Worm (Caenorhabditis elegans): ENCODE data around the gene C48B4.9.

Gene C48B4.9

DNA sequence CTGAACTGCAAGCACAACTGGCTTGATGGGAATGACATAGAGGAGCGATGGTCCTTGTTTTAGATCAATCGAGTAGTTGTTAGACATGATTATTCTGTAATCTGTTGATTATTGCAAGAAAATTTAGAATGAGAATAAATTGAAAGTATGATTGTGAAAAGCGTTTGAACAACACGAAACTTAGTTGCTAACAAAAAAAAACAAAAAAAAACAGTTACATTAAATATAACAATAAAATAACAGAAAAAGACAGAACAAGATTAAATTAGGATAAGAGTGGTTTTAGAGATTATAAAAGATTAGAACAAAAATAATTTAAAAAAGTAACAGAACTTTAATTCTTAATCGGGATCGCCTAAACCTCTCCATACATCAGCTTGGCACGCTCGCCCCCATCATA, at the start of gene C48B4.9:
Gene C48B4.9 (minus strand): TSS at position 101 of the 400 bp plus-strand sequence.
- TF ChIP-seq him-1 (tag; optimal IDR thresholded peaks at IDR 0.05), result no peak
- TF ChIP-seq dao-5 (tag; optimal IDR thresholded peaks at IDR 0.05), result no peak
- no peak for TF ChIP-seq W03F9.2 (tag; optimal IDR thresholded peaks at IDR 0.05)

- TF ChIP-seq him-1 (tag; optimal IDR thresholded peaks at IDR 0.05), result no peak
- TF ChIP-seq W03F9.2 (tag; optimal IDR thresholded peaks at IDR 0.05), result no peak
- TF ChIP-seq dao-5 (tag; optimal IDR thresholded peaks at IDR 0.05), result no peak
Observed at ce11 chrIII:9612097-9612496, 49.0 kb upstream of the C48B4.9 start, which contains the start of gene bbs-4. bbs-4 (minus strand) TSS chrIII:9612197.

DNA sequence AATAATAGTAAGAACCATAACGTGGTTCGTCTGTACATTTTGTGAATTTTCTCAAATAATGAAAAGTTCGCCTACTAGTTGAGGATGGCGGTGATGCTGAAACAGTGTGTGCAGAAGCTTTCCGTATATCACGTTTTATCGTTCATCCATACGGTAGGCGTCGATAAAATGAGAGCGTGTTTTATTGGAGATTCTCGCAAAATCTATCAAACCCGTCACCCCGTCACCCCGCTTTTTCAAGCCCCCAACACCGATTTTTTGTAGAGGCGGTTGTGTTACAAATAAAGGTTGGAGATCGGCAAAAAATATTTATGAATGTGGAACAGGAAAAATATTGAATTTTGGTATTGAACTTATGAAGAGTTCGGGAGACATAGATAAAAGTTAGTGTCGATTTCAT, 45.5 kb upstream of the C48B4.9 start, which contains the start of gene clec-161:
Gene clec-161 (minus strand): TSS at position 101 of the 400 bp plus-strand sequence.
- TF ChIP-seq him-1 (tag; optimal IDR thresholded peaks at IDR 0.05), result no peak
- TF ChIP-seq W03F9.2 (tag; optimal IDR thresholded peaks at IDR 0.05), result no peak

DNA sequence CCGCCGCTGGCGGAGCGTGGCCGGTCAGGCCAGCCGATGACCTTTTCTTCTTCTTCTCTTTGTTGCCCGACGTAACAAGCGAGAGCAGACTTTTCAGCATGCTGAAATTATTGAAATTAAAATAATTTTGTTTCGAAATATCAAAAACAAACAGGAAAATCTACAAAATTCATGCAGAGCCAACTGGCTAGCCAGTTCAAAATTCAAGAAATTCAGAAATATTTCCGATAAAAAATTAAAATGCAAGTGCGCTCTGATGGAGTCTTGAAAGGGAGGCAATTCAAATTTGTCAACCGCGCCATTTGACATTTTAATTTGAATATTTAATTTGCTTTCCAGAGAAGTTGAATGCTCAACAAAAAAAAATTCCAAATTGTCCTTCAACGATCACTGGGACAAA, 37.5 kb upstream of the C48B4.9 start, which contains the start of gene F58A4.2:
Gene F58A4.2 (minus strand): TSS at position 101 of the 400 bp plus-strand sequence.
- TF ChIP-seq W03F9.2 (tag; optimal IDR thresholded peaks at IDR 0.05) (no peak), dao-5 (tag; optimal IDR thresholded peaks at IDR 0.05) (no peak), him-1 (tag; optimal IDR thresholded peaks at IDR 0.05) (no peak)

ce11 chrIII:9598168-9598567, 35.0 kb upstream of the C48B4.9 start, which contains the start of gene F58A4.1:
F58A4.1 (plus strand) TSS chrIII:9598468.
- TF ChIP-seq W03F9.2 (tag; optimal IDR thresholded peaks at IDR 0.05) (no peak), him-1 (tag; optimal IDR thresholded peaks at IDR 0.05) (no peak), dao-5 (tag; optimal IDR thresholded peaks at IDR 0.05) (no peak)

ce11 chrIII:9597044-9597443, 33.9 kb upstream of the C48B4.9 start, which contains the start of gene C48B4.12:
C48B4.12 (plus strand) TSS chrIII:9597344.
- TF ChIP-seq dao-5 (tag; optimal IDR thresholded peaks at IDR 0.05), result no peak
- TF ChIP-seq W03F9.2 (tag; optimal IDR thresholded peaks at IDR 0.05), result no peak
- TF ChIP-seq him-1 (tag; optimal IDR thresholded peaks at IDR 0.05), result no peak

- no peak for TF ChIP-seq dao-5 (tag; optimal IDR thresholded peaks at IDR 0.05)
- no peak for TF ChIP-seq W03F9.2 (tag; optimal IDR thresholded peaks at IDR 0.05)
- no peak for TF ChIP-seq him-1 (tag; optimal IDR thresholded peaks at IDR 0.05)
Observed at ce11 chrIII:9595563-9595962, 32.4 kb upstream of the C48B4.9 start, which contains the start of gene rom-2. rom-2 (minus strand) TSS chrIII:9595663.

DNA sequence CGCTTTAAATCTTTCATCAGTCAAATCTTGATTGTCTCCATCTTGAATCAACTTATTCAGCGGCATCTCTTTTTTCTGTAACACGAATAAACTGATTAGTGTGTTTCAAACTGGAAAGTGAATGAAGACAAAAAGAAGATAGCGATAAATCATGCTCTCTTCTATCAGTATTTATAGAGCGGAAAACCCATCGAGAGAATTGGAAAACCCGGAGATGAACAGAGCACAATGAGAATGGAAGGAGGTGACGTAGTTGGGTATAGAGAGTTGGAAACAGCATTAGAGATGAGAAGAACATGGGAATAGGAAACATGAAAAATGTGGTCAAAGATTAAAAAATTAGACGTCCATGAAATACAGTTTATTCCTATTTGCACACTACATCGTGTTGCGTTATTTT, 29.0 kb upstream of the C48B4.9 start, which contains the start of gene acox-1.5:
Gene acox-1.5 (minus strand): TSS at position 75 of the 400 bp plus-strand sequence.
- TF ChIP-seq him-1 (tag; optimal IDR thresholded peaks at IDR 0.05) (no peak), dao-5 (tag; optimal IDR thresholded peaks at IDR 0.05) (no peak), W03F9.2 (tag; optimal IDR thresholded peaks at IDR 0.05) (no peak)

- TF ChIP-seq W03F9.2 (tag; optimal IDR thresholded peaks at IDR 0.05), result no peak
- no peak for TF ChIP-seq dao-5 (tag; optimal IDR thresholded peaks at IDR 0.05)
- TF ChIP-seq him-1 (tag; optimal IDR thresholded peaks at IDR 0.05), result no peak
Observed at ce11 chrIII:9590212-9590611, 27.1 kb upstream of the C48B4.9 start.

DNA sequence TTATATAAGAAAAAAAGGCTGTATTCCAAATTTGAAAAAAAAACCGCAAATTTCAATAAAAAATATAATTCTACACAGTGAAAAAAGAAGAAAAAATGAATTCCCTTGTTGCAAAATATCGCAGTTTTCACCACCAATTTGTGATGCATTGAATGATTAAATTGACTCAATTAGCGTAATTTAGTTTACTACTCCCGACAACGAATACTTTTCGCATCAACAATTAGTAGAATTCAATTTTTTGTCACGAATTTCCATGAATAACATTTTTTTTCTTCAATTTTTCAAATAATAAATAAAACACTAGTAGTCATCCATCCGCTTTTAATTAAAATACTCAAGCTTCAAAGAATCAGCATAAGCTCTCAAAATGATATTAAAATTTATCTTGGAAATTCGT, 22.2 kb upstream of the C48B4.9 start:
- TF ChIP-seq W03F9.2 (tag; optimal IDR thresholded peaks at IDR 0.05), result no peak
- TF ChIP-seq dao-5 (tag; optimal IDR thresholded peaks at IDR 0.05), result no peak
- no peak for TF ChIP-seq him-1 (tag; optimal IDR thresholded peaks at IDR 0.05)

ce11 chrIII:9583224-9583623, 20.1 kb upstream of the C48B4.9 start:
- TF ChIP-seq dao-5 (tag; optimal IDR thresholded peaks at IDR 0.05), result no peak
- no peak for TF ChIP-seq him-1 (tag; optimal IDR thresholded peaks at IDR 0.05)
- TF ChIP-seq W03F9.2 (tag; optimal IDR thresholded peaks at IDR 0.05), result no peak

- TF ChIP-seq him-1 (tag; optimal IDR thresholded peaks at IDR 0.05) (no peak), dao-5 (tag; optimal IDR thresholded peaks at IDR 0.05) (no peak), W03F9.2 (tag; optimal IDR thresholded peaks at IDR 0.05) (no peak)
Observed at ce11 chrIII:9582240-9582639, 19.1 kb upstream of the C48B4.9 start, which contains the start of gene C48B4.3. C48B4.3 (minus strand) TSS chrIII:9582388.

DNA sequence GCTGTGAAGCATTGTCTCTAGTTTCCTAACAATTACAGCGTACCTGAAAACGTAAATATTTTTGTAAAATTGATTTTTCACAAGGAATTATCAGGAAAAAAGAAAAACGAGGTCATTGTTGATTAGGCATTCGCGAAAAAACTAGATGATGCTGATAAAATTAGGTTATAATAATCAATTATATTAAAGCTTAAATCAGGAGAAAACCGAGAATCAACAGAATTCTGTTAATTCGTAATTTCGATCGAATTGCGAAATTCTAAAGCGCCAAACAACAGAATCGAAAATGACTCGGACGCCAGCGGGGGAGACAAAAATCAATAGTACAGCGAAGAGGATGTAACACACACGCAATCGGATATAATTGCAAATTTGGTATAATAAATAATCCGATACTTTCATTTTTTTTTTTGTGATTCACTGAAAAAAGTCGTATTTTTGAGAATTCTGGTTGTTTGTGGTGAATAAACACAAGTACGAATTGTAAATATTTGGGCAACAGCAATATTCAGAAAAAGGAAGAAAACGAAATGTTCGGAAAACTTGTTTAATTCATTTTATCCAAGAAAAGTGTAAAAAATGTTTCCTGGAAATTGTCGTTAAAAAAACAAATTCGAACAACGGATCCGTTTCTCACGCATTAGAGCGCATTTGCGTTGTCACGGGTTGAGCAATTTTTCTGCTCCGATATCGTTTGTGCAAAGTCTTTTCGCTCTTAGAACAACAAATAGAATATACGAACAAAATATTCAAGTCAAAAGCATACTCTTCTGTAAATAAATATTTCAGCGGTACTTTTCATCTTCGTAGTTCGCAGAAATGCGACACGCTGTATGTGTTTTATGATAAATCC, 17.1 kb upstream of the C48B4.9 start, which contains the start of gene ced-7:
Gene ced-7 (minus strand): TSS at position 51 of the 853 bp plus-strand sequence.
- TF ChIP-seq W03F9.2 (tag; optimal IDR thresholded peaks at IDR 0.05), result no peak
- TF ChIP-seq him-1 (tag; optimal IDR thresholded peaks at IDR 0.05), result no peak
- no peak for TF ChIP-seq dao-5 (tag; optimal IDR thresholded peaks at IDR 0.05)

- TF ChIP-seq him-1 (tag; optimal IDR thresholded peaks at IDR 0.05), result no peak
- TF ChIP-seq W03F9.2 (tag; optimal IDR thresholded peaks at IDR 0.05), result no peak
Observed at ce11 chrIII:9570869-9571268, 7.7 kb upstream of the C48B4.9 start.
